Worm (Caenorhabditis elegans) whole organism, L4 larva: ENCODE data around the gene lir-2.

Experiments used
- fos-1 ChIP-seq: fragments of 150-350 bp; optimal IDR thresholded peaks from 2 replicates; lab custom pipeline; 2014; ENCODE audit warnings: missing biosample characterization, missing genetic modification characterization
- madf-5 ChIP-seq, 2 experiments: fragments of 200-800 bp; sonication (Bioruptor generic); IDR thresholded peaks; 2 replicates each; pipeline ENCODE4 v1.3.6; 2022; ENCODE audit warnings: missing compliant biosample characterization in 2 of 2, missing genetic modification characterization in 2 of 2
- snpc-4 ChIP-seq: fragments of 150-350 bp; optimal IDR thresholded peaks from 2 replicates; lab custom pipeline; 2014; ENCODE audit warnings: missing biosample characterization, missing genetic modification characterization
- unc-130 ChIP-seq: sonication (generic microtip); optimal IDR thresholded peaks from 2 replicates; lab custom pipeline; 2016; ENCODE audit warnings: missing genetic modification reagents, missing genetic modification characterization, missing compliant biosample characterization
- unc-62 ChIP-seq, 3 experiments: fragments of 150-350 bp in 1 of 3; sonication (generic microtip); optimal IDR thresholded peaks in 2 of 3; peaks in 1 of 3; 1 replicate in 1 of 3; 2 replicates in 2 of 3; lab custom pipeline; 2014 to 2017; ENCODE audit warnings: missing biosample characterization in 3 of 3, missing genetic modification characterization in 3 of 3, missing genetic modification reagents in 3 of 3, missing genotype in 1 of 3
- ztf-11 ChIP-seq: fragments of 150-350 bp; optimal IDR thresholded peaks from 2 replicates; lab custom pipeline; 2014; ENCODE audit warnings: missing biosample characterization, missing genetic modification characterization

ce11 chrII:7670039-7670438 is 3.0 kb downstream of the lir-2 start:
- TF ChIP-seq madf-5 (GFP tag; IDR thresholded peaks at IDR 0.05; lab: Robert Waterston, UW) (no peak), ztf-11 (tag; lab: Kevin White, UChicago) (no peak), fos-1 (tag; lab: Kevin White, UChicago) (no peak), snpc-4 (tag; lab: Kevin White, UChicago) (no peak), unc-62 (GFP tag; optimal IDR thresholded peaks at IDR 0.05 in 1 of 2; lab: Kevin White, UChicago) (no peak), unc-62 (tag; optimal IDR thresholded peaks at IDR 0.05; lab: Kevin White, UChicago) (no peak), unc-130 (GFP tag; lab: Kevin White, UChicago) (no peak)
